Fruit fly (Drosophila melanogaster): ENCODE measurements around the gene CG10657.
A peak's percentile ranks its signal among the peaks of the same experiment; 100 is the strongest.

CG10657 gene

dm6 chr3L:12490418-12491035, 6.5 kb downstream of the CG10657 start, which contains the start of gene CG10660 (continued):
- TF ChIP-seq wek (GFP tag; optimal IDR thresholded peaks at IDR 0.05) (peak; percentile 71), CG3281 (GFP tag; optimal IDR thresholded peaks at IDR 0.05) (peak; percentile 80), CG7745 (tag; optimal IDR thresholded peaks at IDR 0.05) (peak; percentile 12), pnt (GFP tag; optimal IDR thresholded peaks at IDR 0.05) (peak; percentile 60), Blimp-1 (GFP tag; optimal IDR thresholded peaks at IDR 0.05) (peak; percentile 90), dimm (GFP tag; IDR thresholded peaks at IDR 0.05) (peak; percentile 69), Abd-B (GFP tag; optimal IDR thresholded peaks at IDR 0.05) (peak; percentile 66), CrebB (tag; optimal IDR thresholded peaks at IDR 0.05) (peak; percentile 84), CG17829 (tag; optimal IDR thresholded peaks at IDR 0.05) (peak; percentile 76), CG2120 (GFP tag; optimal IDR thresholded peaks at IDR 0.05) (peak; percentile 85), chm (GFP tag; IDR thresholded peaks at IDR 0.05) (peak; percentile 91), CG17361 (GFP tag; IDR thresholded peaks at IDR 0.05) (peak; percentile 87), CG8089 (GFP tag; optimal IDR thresholded peaks at IDR 0.05) (peak; percentile 32), Xrp1 (GFP tag; IDR thresholded peaks at IDR 0.05) (peak; percentile 91), sd (tag; optimal IDR thresholded peaks at IDR 0.05) (peak; percentile 23), CG13287 (GFP tag; IDR thresholded peaks at IDR 0.05; ENCODE audit: partially characterized antibody) (no peak), ewg (GFP tag; optimal IDR thresholded peaks at IDR 0.05) (peak; percentile 79), schlank (tag; optimal IDR thresholded peaks at IDR 0.05) (peak; percentile 64), z (GFP tag; IDR thresholded peaks at IDR 0.05) (peak; percentile 73), CG10431 (GFP tag; optimal IDR thresholded peaks at IDR 0.05) (peak; percentile 73), Med (GFP tag) (peak; percentile 95), kay (GFP tag; optimal IDR thresholded peaks at IDR 0.05) (peak; percentile 67), CG6272 (GFP tag; IDR thresholded peaks at IDR 0.05) (no peak), knrl (GFP tag; IDR thresholded peaks at IDR 0.05; ENCODE audit: partially characterized antibody) (no peak), Fer2 (tag; optimal IDR thresholded peaks at IDR 0.05) (no peak), CG12769 (tag; optimal IDR thresholded peaks at IDR 0.05) (peak; percentile 90), sens (GFP tag) (peak; percentile 94), CG10959 (GFP tag; IDR thresholded peaks at IDR 0.05) (peak; percentile 66; the same call in 1 of the 2 replicates), CG6175 (GFP tag; IDR thresholded peaks at IDR 0.05) (0 out of 3 replicates have a peak, but pooled peaks have one; percentile 14), ttk (GFP tag; IDR thresholded peaks at IDR 0.05) (peak; percentile 80), fru (optimal IDR thresholded peaks at IDR 0.05) (no peak), org-1 (GFP tag; optimal IDR thresholded peaks at IDR 0.05) (peak; percentile 85), sqz (GFP tag; optimal IDR thresholded peaks at IDR 0.05) (peak; percentile 64), inv (GFP tag; IDR thresholded peaks at IDR 0.05; ENCODE audit: partially characterized antibody) (no peak), fd64A (GFP tag; optimal IDR thresholded peaks at IDR 0.05) (peak; percentile 68), corto (GFP tag; optimal IDR thresholded peaks at IDR 0.05) (peak; percentile 83), esg (GFP tag; conservative IDR thresholded peaks at IDR 0.05) (peak; percentile 84), ab (GFP tag; optimal IDR thresholded peaks at IDR 0.05) (peak; percentile 58), Bgb (GFP tag; IDR thresholded peaks at IDR 0.05; ENCODE audit: partially characterized antibody) (no peak), Dad (GFP tag; optimal IDR thresholded peaks at IDR 0.05) (peak; percentile 47), fd3F (GFP tag; optimal IDR thresholded peaks at IDR 0.05) (peak; percentile 76), ERR (GFP tag; optimal IDR thresholded peaks at IDR 0.05) (peak; percentile 10), Fer3 (tag; optimal IDR thresholded peaks at IDR 0.05) (peak; percentile 81), CG7357 (GFP tag; IDR thresholded peaks at IDR 0.05) (peak; percentile 73), mam (GFP tag; optimal IDR thresholded peaks at IDR 0.05) (peak; percentile 72), Dll (GFP tag; IDR thresholded peaks at IDR 0.05; ENCODE audit: partially characterized antibody) (no peak), CG5953 (GFP tag; IDR thresholded peaks at IDR 0.05) (peak; percentile 78), CG6683 (GFP tag; optimal IDR thresholded peaks at IDR 0.05) (peak; percentile 56), ems (GFP tag; optimal IDR thresholded peaks at IDR 0.05) (peak; percentile 61), CG31441 (GFP tag; IDR thresholded peaks at IDR 0.05) (peak; percentile 93)

Measured in whole organism, embryonic.